Fruit fly (Drosophila melanogaster) whole organism, embryonic: ENCODE measurements around the gene Snapin.
A peak's percentile ranks its signal among the peaks of the same experiment; 100 is the strongest.

Experiments
- Ada2b ChIP-seq: fragments of 200-800 bp; sonication (Bioruptor generic); IDR thresholded peaks from 2 replicates; pipeline ENCODE4 v1.3.6; 2022; ENCODE audit warnings: missing biosample characterization, missing genetic modification characterization
- Atf6 ChIP-seq: fragments of 200-800 bp; sonication (Bioruptor generic); IDR thresholded peaks from 2 replicates; pipeline ENCODE4 v1.3.6; 2022; ENCODE audit warnings: missing biosample characterization, missing genetic modification characterization
- C15 ChIP-seq: fragments of 200-800 bp; sonication (Bioruptor generic); IDR thresholded peaks from 3 replicates; pipeline ENCODE4 v1.3.6; 2022; ENCODE audit warnings: missing biosample characterization, missing genetic modification characterization
- CG11247 ChIP-seq: fragments of 200-800 bp; sonication (Bioruptor generic); IDR thresholded peaks from 2 replicates; pipeline ENCODE4 v1.3.6; 2022; ENCODE audit warnings: missing biosample characterization, missing genetic modification characterization
- CG11504 ChIP-seq: fragments of 200-800 bp; sonication (Bioruptor generic); optimal IDR thresholded peaks from 3 replicates; lab custom pipeline; 2019; ENCODE audit warnings: missing biosample characterization, mild to moderate bottlenecking, missing genetic modification characterization, moderate library complexity
- CG11560 ChIP-seq: fragments of 200-800 bp; sonication (Bioruptor generic); IDR thresholded peaks from 3 replicates; pipeline ENCODE4 v1.3.6; 2022; ENCODE audit warnings: missing biosample characterization, missing genetic modification characterization
- CG12391 ChIP-seq: fragments of 200-800 bp; sonication (Bioruptor generic); optimal IDR thresholded peaks from 3 replicates; lab custom pipeline; 2018; ENCODE audit warnings: missing biosample characterization, mild to moderate bottlenecking, missing genetic modification characterization, moderate library complexity
- CG12769 ChIP-seq: fragments of 200-800 bp; sonication (Bioruptor generic); optimal IDR thresholded peaks from 2 replicates; lab custom pipeline; 2019; ENCODE audit warnings: missing biosample characterization, mild to moderate bottlenecking, missing genetic modification characterization, moderate library complexity
- CG14014 ChIP-seq: fragments of 200-800 bp; sonication (Bioruptor generic); IDR thresholded peaks from 2 replicates; pipeline ENCODE4 v1.3.6; 2022; ENCODE audit warnings: missing biosample characterization, missing genetic modification characterization
- CG15514 ChIP-seq: fragments of 200-800 bp; sonication (Bioruptor generic); optimal IDR thresholded peaks from 3 replicates; lab custom pipeline; 2017; ENCODE audit warnings: missing biosample characterization, missing genetic modification characterization, mild to moderate bottlenecking, moderate library complexity, missing genetic modification reagents
- CG1603 ChIP-seq: fragments of 200-800 bp; sonication (Bioruptor generic); optimal IDR thresholded peaks from 2 replicates; lab custom pipeline; 2019; ENCODE audit warnings: missing biosample characterization, mild to moderate bottlenecking, missing genetic modification characterization, moderate library complexity
- CG2120 ChIP-seq: fragments of 200-800 bp; sonication (Bioruptor generic); optimal IDR thresholded peaks from 3 replicates; lab custom pipeline; 2016; ENCODE audit warnings: missing biosample characterization, missing genetic modification characterization
- CG2678 ChIP-seq: fragments of 200-800 bp; sonication (Bioruptor generic); optimal IDR thresholded peaks from 3 replicates; lab custom pipeline; 2019; ENCODE audit warnings: missing biosample characterization, mild to moderate bottlenecking, missing genetic modification characterization, moderate library complexity
- CG32532 ChIP-seq: fragments of 200-800 bp; sonication (Bioruptor generic); IDR thresholded peaks from 2 replicates; pipeline ENCODE4 v1.3.6; 2022; ENCODE audit warnings: missing biosample characterization, missing genetic modification characterization
- CG3281 ChIP-seq: fragments of 200-800 bp; sonication (Bioruptor generic); optimal IDR thresholded peaks from 3 replicates; lab custom pipeline; 2017; ENCODE audit warnings: missing biosample characterization, mild to moderate bottlenecking, missing genetic modification characterization
- CG3407 ChIP-seq: fragments of 200-800 bp; sonication (Bioruptor generic); optimal IDR thresholded peaks from 2 replicates; lab custom pipeline; 2018; ENCODE audit warnings: missing biosample characterization, mild to moderate bottlenecking, missing genetic modification characterization
- CG3726 ChIP-seq: fragments of 200-800 bp; sonication (Bioruptor generic); IDR thresholded peaks from 3 replicates; pipeline ENCODE4, ENCODE4 v1.3.6; 2022; ENCODE audit warnings: missing biosample characterization, missing genetic modification characterization
- CG6689 ChIP-seq: fragments of 200-800 bp; sonication (Bioruptor generic); IDR thresholded peaks from 2 replicates; pipeline ENCODE4 v1.3.6; 2022; ENCODE audit warnings: missing biosample characterization, missing genetic modification characterization
- CG7745 ChIP-seq: fragments of 200-800 bp; sonication (Bioruptor generic); optimal IDR thresholded peaks from 2 replicates; lab custom pipeline; 2018; ENCODE audit warnings: missing biosample characterization, mild to moderate bottlenecking, missing genetic modification characterization, moderate library complexity
- CG7839 ChIP-seq: fragments of 200-800 bp; sonication (Bioruptor generic); optimal IDR thresholded peaks from 3 replicates; lab custom pipeline; 2018; ENCODE audit warnings: missing biosample characterization, mild to moderate bottlenecking, missing genetic modification characterization, moderate library complexity
- CG8290 ChIP-seq, 3 experiments: fragments of 200-800 bp; sonication (Bioruptor generic); optimal IDR thresholded peaks; 2 replicates each; lab custom pipeline; 2016 to 2019; ENCODE audit warnings: missing biosample characterization in 3 of 3, missing genetic modification characterization in 3 of 3, mild to moderate bottlenecking in 2 of 3, moderate library complexity in 1 of 3
- CG8944 ChIP-seq: fragments of 200-800 bp; sonication (Bioruptor generic); optimal IDR thresholded peaks from 3 replicates; lab custom pipeline; 2016; ENCODE audit warnings: missing biosample characterization, missing genetic modification characterization
- CG9817 ChIP-seq: fragments of 200-800 bp; sonication (Bioruptor generic); optimal IDR thresholded peaks from 2 replicates; lab custom pipeline; 2018; ENCODE audit warnings: missing biosample characterization, mild to moderate bottlenecking, missing genetic modification characterization, moderate library complexity
- E2f1 ChIP-seq: fragments of 200-800 bp; sonication (Bioruptor generic); IDR thresholded peaks from 2 replicates; pipeline ENCODE4 v1.3.6; 2022; ENCODE audit warnings: missing biosample characterization, missing genetic modification characterization
- HLH3B ChIP-seq: fragments of 200-800 bp; sonication (Bioruptor generic); IDR thresholded peaks from 2 replicates; pipeline ENCODE4 v1.3.6; 2022; ENCODE audit warnings: missing biosample characterization, missing genetic modification characterization
- Hmr ChIP-seq: fragments of 200-800 bp; sonication (Bioruptor generic); optimal IDR thresholded peaks from 3 replicates; lab custom pipeline; 2017; ENCODE audit warnings: mild to moderate bottlenecking, missing biosample characterization, missing genetic modification reagents, missing genetic modification characterization
- Hr51 ChIP-seq, 2 experiments: fragments of 200-800 bp; sonication (Bioruptor generic); optimal IDR thresholded peaks; 2 replicates in 1 of 2; 3 replicates in 1 of 2; lab custom pipeline; 2016 to 2018; ENCODE audit warnings: missing biosample characterization in 2 of 2, missing genetic modification characterization in 2 of 2, mild to moderate bottlenecking in 1 of 2, moderate library complexity in 1 of 2
- Med ChIP-seq: fragments of 200-800 bp; sonication (Bioruptor generic); peaks from one replicate; lab custom pipeline; 2016; ENCODE audit warnings: missing biosample characterization, missing genetic modification characterization, mild to moderate bottlenecking, inconsistent platforms, moderate library complexity
- Rx ChIP-seq: fragments of 200-800 bp; sonication (Bioruptor generic); IDR thresholded peaks from 2 replicates; pipeline ENCODE4 v1.3.6; 2022; ENCODE audit warnings: missing biosample characterization, missing genetic modification characterization
- ap ChIP-seq: fragments of 200-800 bp; sonication (Bioruptor generic); IDR thresholded peaks from 2 replicates; pipeline ENCODE4 v1.3.6; 2022; ENCODE audit warnings: missing biosample characterization, missing genetic modification characterization
- bbx ChIP-seq: fragments of 200-800 bp; sonication (Bioruptor generic); IDR thresholded peaks from 2 replicates; pipeline ENCODE4 v1.3.6; 2022; ENCODE audit warnings: missing biosample characterization, missing genetic modification characterization; ENCODE audit not compliant: partially characterized antibody
- chif ChIP-seq, 2 experiments: fragments of 200-800 bp; sonication (Bioruptor generic); optimal IDR thresholded peaks; 3 replicates each; lab custom pipeline; 2016; ENCODE audit warnings: missing biosample characterization in 2 of 2, missing genetic modification characterization in 2 of 2
- ci ChIP-seq: fragments of 200-800 bp; sonication (Bioruptor generic); IDR thresholded peaks from 3 replicates; pipeline ENCODE4 v1.3.6; 2022; ENCODE audit warnings: missing biosample characterization, missing genetic modification characterization
- dmrt99B ChIP-seq: fragments of 200-800 bp; sonication (Bioruptor generic); optimal IDR thresholded peaks from 2 replicates; lab custom pipeline; 2018; ENCODE audit warnings: missing biosample characterization, mild to moderate bottlenecking, missing genetic modification characterization, moderate library complexity
- dpn ChIP-seq, 2 experiments: fragments of 200-800 bp; sonication (Bioruptor generic); optimal IDR thresholded peaks; 3 replicates each; lab custom pipeline; 2016; ENCODE audit warnings: missing biosample characterization in 2 of 2, missing genetic modification characterization in 2 of 2
- dysf ChIP-seq: fragments of 200-800 bp; sonication (Bioruptor generic); IDR thresholded peaks from 3 replicates; pipeline ENCODE4 v1.3.6; 2022; ENCODE audit warnings: missing biosample characterization, missing genetic modification characterization
- fd96Cb ChIP-seq: fragments of 200-800 bp; sonication (Bioruptor generic); optimal IDR thresholded peaks from 2 replicates; lab custom pipeline; 2018; ENCODE audit warnings: missing biosample characterization, mild to moderate bottlenecking, missing genetic modification characterization, moderate library complexity
- ftz-f1 ChIP-seq: fragments of 200-800 bp; sonication (Bioruptor generic); optimal IDR thresholded peaks from 2 replicates; lab custom pipeline; 2016; ENCODE audit warnings: missing biosample characterization, missing genetic modification characterization
- gem ChIP-seq: fragments of 200-800 bp; sonication (Bioruptor generic); optimal IDR thresholded peaks from 2 replicates; lab custom pipeline; 2019; ENCODE audit warnings: missing biosample characterization, mild to moderate bottlenecking, missing genetic modification characterization, moderate library complexity
- lab ChIP-seq: fragments of 200-800 bp; sonication (Bioruptor generic); optimal IDR thresholded peaks from 3 replicates; lab custom pipeline; 2017; ENCODE audit warnings: missing biosample characterization, missing genetic modification characterization, mild to moderate bottlenecking, moderate library complexity, missing genetic modification reagents
- lmd ChIP-seq: fragments of 200-800 bp; sonication (Bioruptor generic); IDR thresholded peaks from 2 replicates; pipeline ENCODE4 v1.3.6; 2022; ENCODE audit warnings: missing biosample characterization, missing genetic modification characterization
- prd ChIP-seq, 3 experiments: fragments of >200 bp in 2 of 3; fragments of 200-800 bp in 1 of 3; sonication (Bioruptor generic) in 1 of 3; optimal IDR thresholded peaks in 2 of 3; IDR thresholded peaks in 1 of 3; 2 replicates in 2 of 3; 3 replicates in 1 of 3; pipeline versions ENCODE4 v1.3.6 to Lab custom; 2017 to 2022; ENCODE audit warnings: missing biosample characterization in 1 of 3, missing genetic modification characterization in 1 of 3
- ranshi ChIP-seq: fragments of 200-800 bp; sonication (Bioruptor generic); IDR thresholded peaks from 2 replicates; pipeline ENCODE4 v1.3.6; 2022; ENCODE audit warnings: missing biosample characterization, missing genetic modification characterization
- row ChIP-seq: fragments of 200-800 bp; sonication (Bioruptor generic); IDR thresholded peaks from 3 replicates; pipeline ENCODE4 v1.3.6; 2022; ENCODE audit warnings: missing biosample characterization, missing genetic modification characterization
- sens ChIP-seq: fragments of 200-800 bp; sonication (Bioruptor generic); peaks from one replicate; lab custom pipeline; 2016; ENCODE audit warnings: missing biosample characterization, missing genetic modification characterization
- sisA ChIP-seq: fragments of 200-800 bp; sonication (Bioruptor generic); IDR thresholded peaks from 2 replicates; pipeline ENCODE4 v1.3.6; 2022; ENCODE audit warnings: missing biosample characterization, missing genetic modification characterization
- slbo ChIP-seq: fragments of 200-800 bp; sonication (Bioruptor generic); IDR thresholded peaks from 2 replicates; pipeline ENCODE4 v1.3.6; 2022; ENCODE audit warnings: missing biosample characterization, missing genetic modification characterization
- tll ChIP-seq, 2 experiments: fragments of 200-800 bp in 1 of 2; fragments of >200 bp in 1 of 2; sonication (Bioruptor generic) in 1 of 2; optimal IDR thresholded peaks; 2 replicates each; lab custom pipeline; 2017 to 2019; ENCODE audit warnings: missing biosample characterization in 2 of 2, missing genetic modification characterization in 2 of 2, mild to moderate bottlenecking in 1 of 2, moderate library complexity in 1 of 2

Gene Snapin

dm6 chr2L:2721317-2721716 is 38.2 kb downstream of the Snapin start:
- TF ChIP-seq CG14014 (GFP tag; lab: Robert Waterston, UW) = peak; percentile 33; the same call in 1 of the 2 replicates
- no peak for TF ChIP-seq ftz-f1 (GFP tag; lab: Kevin White, UChicago)
- TF ChIP-seq CG11504 (tag; lab: Kevin White, UChicago) = peak; percentile 19
- TF ChIP-seq gem (tag; lab: Kevin White, UChicago) = peak; percentile 36
- TF ChIP-seq CG8290 (GFP tag; optimal IDR thresholded peaks at IDR 0.05; lab: Kevin White, UChicago) = no peak
- TF ChIP-seq CG8290 (tag; optimal IDR thresholded peaks at IDR 0.05; lab: Kevin White, UChicago) = peak in 1 of 2 experiments; percentile 47
- TF ChIP-seq ranshi (GFP tag; lab: Robert Waterston, UW) = 0 out of 2 replicates have a peak, but pooled peaks have one; percentile 37
- no peak for TF ChIP-seq tll (GFP tag; optimal IDR thresholded peaks at IDR 0.05; lab: Kevin White, UChicago)
- no peak for TF ChIP-seq CG9817
- TF ChIP-seq CG12769 (tag; lab: Kevin White, UChicago) = peak; percentile 30
- no peak for TF ChIP-seq dpn (GFP tag; optimal IDR thresholded peaks at IDR 0.05; lab: Kevin White, UChicago)
- 0 out of 2 replicates have a peak, but pooled peaks have one; percentile 18 for TF ChIP-seq CG6689 (GFP tag; lab: Robert Waterston, UW)
- TF ChIP-seq ci (GFP tag; lab: Robert Waterston, UW) = 0 out of 3 replicates have a peak, but pooled peaks have one; percentile 53
- TF ChIP-seq CG2678 (tag; lab: Kevin White, UChicago) = peak; percentile 38
- TF ChIP-seq dysf = 0 out of 3 replicates have a peak, but pooled peaks have one; percentile 36
- TF ChIP-seq sisA = peak; percentile 51; the same call in 1 of the 2 replicates
- peak; percentile 52; the same call in 1 of the 2 replicates for TF ChIP-seq slbo (GFP tag; lab: Robert Waterston, UW)
- peak; percentile 43; the same call in 2 of the 3 replicates for TF ChIP-seq row (GFP tag; lab: Robert Waterston, UW)
- TF ChIP-seq CG3407 = no peak
- no peak for TF ChIP-seq prd (optimal IDR thresholded peaks at IDR 0.05; lab: Kevin White, UChicago)
- TF ChIP-seq prd (GFP tag; IDR thresholded peaks at IDR 0.05; lab: Robert Waterston, UW) = peak; percentile 52; the same call in 1 of the 3 replicates
- no peak for TF ChIP-seq CG7745
- TF ChIP-seq CG3281 = peak; percentile 11
- TF ChIP-seq bbx (GFP tag; lab: Robert Waterston, UW) = no peak
- TF ChIP-seq Hr51 (GFP tag; optimal IDR thresholded peaks at IDR 0.05; lab: Kevin White, UChicago) = peak in 1 of 2 experiments; percentile 19
- TF ChIP-seq Med (GFP tag; lab: Kevin White, UChicago) = peak; percentile 82
- 0 out of 3 replicates have a peak, but pooled peaks have one; percentile 15 for TF ChIP-seq CG3726 (GFP tag; lab: Robert Waterston, UW)
- peak; percentile 17 for TF ChIP-seq fd96Cb (tag; lab: Kevin White, UChicago)
- peak; percentile 10; the same call in 1 of the 2 replicates for TF ChIP-seq Atf6 (GFP tag; lab: Robert Waterston, UW)
- peak; percentile 9; the same call in 1 of the 2 replicates for TF ChIP-seq CG11247 (GFP tag; lab: Robert Waterston, UW)
- 0 out of 2 replicates have a peak, but pooled peaks have one; percentile 34 for TF ChIP-seq ap (GFP tag; lab: Robert Waterston, UW)
- TF ChIP-seq CG1603 = peak; percentile 53
- peak; percentile 51 for TF ChIP-seq sens (GFP tag; lab: Kevin White, UChicago)
- peak; percentile 40 for TF ChIP-seq lmd
- peak; percentile 0 for TF ChIP-seq CG12391 (tag; lab: Kevin White, UChicago)
- TF ChIP-seq CG15514 (GFP tag; lab: Kevin White, UChicago) = peak; percentile 5
- no peak for TF ChIP-seq chif (GFP tag; optimal IDR thresholded peaks at IDR 0.05; lab: Kevin White, UChicago)
- TF ChIP-seq CG11560 = no peak
- peak; percentile 33 for TF ChIP-seq CG7839 (tag; lab: Kevin White, UChicago)
- TF ChIP-seq Rx (GFP tag; lab: Robert Waterston, UW) = 0 out of 2 replicates have a peak, but pooled peaks have one; percentile 4
- TF ChIP-seq dmrt99B (tag; lab: Kevin White, UChicago) = peak; percentile 37
- TF ChIP-seq lab (GFP tag; lab: Kevin White, UChicago) = peak; percentile 59
- TF ChIP-seq Hmr = peak; percentile 24
- 0 out of 3 replicates have a peak, but pooled peaks have one; percentile 12 for TF ChIP-seq C15 (GFP tag; lab: Robert Waterston, UW)
- TF ChIP-seq HLH3B (GFP tag; lab: Robert Waterston, UW) = 0 out of 2 replicates have a peak, but pooled peaks have one; percentile 17
- 0 out of 2 replicates have a peak, but pooled peaks have one; percentile 17 for TF ChIP-seq Ada2b (GFP tag; lab: Robert Waterston, UW)
- TF ChIP-seq CG8944 (GFP tag; lab: Kevin White, UChicago) = no peak
- TF ChIP-seq E2f1 (GFP tag; lab: Robert Waterston, UW) = 0 out of 2 replicates have a peak, but pooled peaks have one; percentile 25
- TF ChIP-seq CG2120 (GFP tag; lab: Kevin White, UChicago) = peak; percentile 40
- peak; percentile 43; the same call in 1 of the 2 replicates for TF ChIP-seq CG32532
